Worm (Caenorhabditis elegans) whole organism, L4 larva: Measurements from ENCODE around the gene mop-25.2.

Experiments used
- T26A8.4 ChIP-seq: fragments of 200-800 bp; sonication (Bioruptor generic); IDR thresholded peaks from 2 replicates; pipeline ENCODE4 v1.3.6; 2022; ENCODE audit warnings: missing genetic modification characterization, missing compliant biosample characterization
- Y105C5A.15 ChIP-seq: fragments of 200-800 bp; sonication (Bioruptor generic); IDR thresholded peaks from 2 replicates; pipeline ENCODE4 v1.3.6; 2022; ENCODE audit warnings: missing genetic modification characterization, missing compliant biosample characterization
- Y5F2A.4 ChIP-seq: fragments of 200-800 bp; sonication (Bioruptor generic); optimal IDR thresholded peaks from 2 replicates; lab custom pipeline; 2018; ENCODE audit warnings: mild to moderate bottlenecking, missing genetic modification characterization, missing compliant biosample characterization
- aha-1 ChIP-seq: fragments of 150-350 bp; peaks from one replicate; lab custom pipeline; 2014; ENCODE audit warnings: missing biosample characterization, missing genetic modification characterization
- arid-1 ChIP-seq: fragments of 200-800 bp; sonication (Bioruptor generic); conservative IDR thresholded peaks from 2 replicates; pipeline ENCODE4 v1.3.6; 2022; ENCODE audit warnings: missing genetic modification reagents, missing genetic modification characterization, missing compliant biosample characterization
- ceh-20 ChIP-seq: fragments of 200-800 bp; sonication (Bioruptor generic); IDR thresholded peaks from 2 replicates; pipeline ENCODE4 v1.3.6; 2022; ENCODE audit warnings: missing genetic modification reagents, missing genetic modification characterization, missing compliant biosample characterization
- ceh-32 ChIP-seq: sonication (generic microtip); optimal IDR thresholded peaks from 2 replicates; lab custom pipeline; 2016; ENCODE audit warnings: mild to moderate bottlenecking, missing genetic modification characterization, missing compliant biosample characterization; ENCODE audit not compliant: poor library complexity
- daf-16 ChIP-seq, 3 experiments: sonication (generic microtip); optimal IDR thresholded peaks; 2 replicates each; lab custom pipeline; 2016 to 2017; ENCODE audit warnings: missing genetic modification characterization in 3 of 3, missing genetic modification reagents in 3 of 3, mild to moderate bottlenecking in 2 of 3, missing compliant biosample characterization in 2 of 3, missing biosample characterization in 1 of 3, moderate library complexity in 1 of 3
- daf-19 ChIP-seq: fragments of 200-800 bp; sonication (Bioruptor generic); conservative IDR thresholded peaks from 2 replicates; pipeline ENCODE4 v1.3.6; 2022; ENCODE audit warnings: missing genetic modification characterization, missing compliant biosample characterization
- dmd-6 ChIP-seq: fragments of 200-800 bp; sonication (Bioruptor generic); IDR thresholded peaks from 2 replicates; pipeline ENCODE4 v1.3.6; 2022; ENCODE audit warnings: missing genetic modification reagents, missing genetic modification characterization, missing compliant biosample characterization
- dpl-1 ChIP-seq: fragments of 150-350 bp; optimal IDR thresholded peaks from 2 replicates; lab custom pipeline; 2014; ENCODE audit warnings: missing biosample characterization, missing genetic modification reagents, missing genetic modification characterization
- duxl-1 ChIP-seq: sonication (generic microtip); optimal IDR thresholded peaks from 2 replicates; lab custom pipeline; 2016; ENCODE audit warnings: mild to moderate bottlenecking, missing genetic modification characterization, moderate library complexity, missing compliant biosample characterization; ENCODE audit not compliant: poor library complexity
- dve-1 ChIP-seq: sonication (generic microtip); optimal IDR thresholded peaks from 2 replicates; lab custom pipeline; 2017; ENCODE audit warnings: antibody characterized with exemption, mild to moderate bottlenecking, missing genetic modification characterization, missing compliant biosample characterization; ENCODE audit not compliant: insufficient read depth
- egl-43 ChIP-seq: fragments of 200-800 bp; sonication (Bioruptor generic); IDR thresholded peaks from 2 replicates; pipeline ENCODE4 v1.3.6; 2022; ENCODE audit warnings: missing genetic modification reagents, missing genetic modification characterization, missing compliant biosample characterization
- gei-8 ChIP-seq: fragments of 200-800 bp; sonication (Bioruptor generic); optimal IDR thresholded peaks from 2 replicates; lab custom pipeline; 2018; ENCODE audit warnings: mild to moderate bottlenecking, missing genetic modification characterization, missing compliant biosample characterization
- hlh-11 ChIP-seq: fragments of 200-800 bp; sonication (Bioruptor generic); optimal IDR thresholded peaks from 2 replicates; lab custom pipeline; 2018; ENCODE audit warnings: mild to moderate bottlenecking, missing genetic modification characterization, missing compliant biosample characterization
- hlh-30 ChIP-seq: sonication (generic microtip); optimal IDR thresholded peaks from 2 replicates; lab custom pipeline; 2017; ENCODE audit warnings: antibody characterized with exemption, mild to moderate bottlenecking, missing genetic modification characterization, missing compliant biosample characterization; ENCODE audit not compliant: insufficient read depth
- hmg-1.1 ChIP-seq: fragments of 200-800 bp; sonication (Bioruptor generic); IDR thresholded peaks from 2 replicates; pipeline ENCODE4 v1.3.6; 2022; ENCODE audit warnings: missing genetic modification reagents, missing genetic modification characterization, missing compliant biosample characterization
- jun-1 ChIP-seq: fragments of 150-350 bp; optimal IDR thresholded peaks from 2 replicates; lab custom pipeline; 2014; ENCODE audit warnings: missing biosample characterization, missing genetic modification reagents, missing genetic modification characterization
- lin-1 ChIP-seq: fragments of 200-800 bp; sonication (Bioruptor generic); IDR thresholded peaks from 2 replicates; pipeline ENCODE4 v1.3.6; 2022; ENCODE audit warnings: missing genetic modification reagents, missing genetic modification characterization, missing compliant biosample characterization
- lin-13 ChIP-seq: fragments of 150-350 bp; optimal IDR thresholded peaks from 2 replicates; lab custom pipeline; 2014; ENCODE audit warnings: missing biosample characterization, missing genetic modification reagents, missing genetic modification characterization
- lin-15B ChIP-seq: fragments of 150-350 bp; sonication (generic microtip); optimal IDR thresholded peaks from 3 replicates; lab custom pipeline; 2014; ENCODE audit warnings: missing biosample characterization, missing genetic modification characterization
- lsy-2 ChIP-seq, 2 experiments: fragments of 150-350 bp in 1 of 2; sonication (generic microtip) in 1 of 2; optimal IDR thresholded peaks; 2 replicates each; lab custom pipeline; 2014 to 2017; ENCODE audit warnings: missing biosample characterization in 2 of 2, missing genetic modification characterization in 2 of 2
- mdl-1 ChIP-seq, 2 experiments: fragments of 150-350 bp in 1 of 2; sonication (generic microtip) in 1 of 2; optimal IDR thresholded peaks; 2 replicates each; lab custom pipeline; 2014 to 2017; ENCODE audit warnings: missing biosample characterization in 2 of 2, missing genetic modification characterization in 2 of 2
- mdt-29 ChIP-seq: fragments of 200-800 bp; sonication (Bioruptor generic); IDR thresholded peaks from 2 replicates; pipeline ENCODE4 v1.3.6; 2022; ENCODE audit warnings: missing genetic modification reagents, missing genetic modification characterization, missing compliant biosample characterization
- mep-1 ChIP-seq: fragments of 150-350 bp; sonication (generic microtip); optimal IDR thresholded peaks from 3 replicates; lab custom pipeline; 2014; ENCODE audit warnings: missing biosample characterization, missing genetic modification characterization
- mxl-2 ChIP-seq: fragments of 200-800 bp; sonication (Bioruptor generic); conservative IDR thresholded peaks from 2 replicates; pipeline ENCODE4 v1.3.6; 2022; ENCODE audit warnings: missing genetic modification reagents, missing genetic modification characterization, missing compliant biosample characterization
- mxl-3 ChIP-seq: fragments of 200-800 bp; sonication (Bioruptor generic); optimal IDR thresholded peaks from 2 replicates; lab custom pipeline; 2018; ENCODE audit warnings: mild to moderate bottlenecking, missing genetic modification characterization, missing compliant biosample characterization
- nhr-10 ChIP-seq: fragments of 150-350 bp; optimal IDR thresholded peaks from 2 replicates; lab custom pipeline; 2014; ENCODE audit warnings: missing biosample characterization, missing genetic modification characterization
- nhr-102 ChIP-seq: sonication (generic microtip); optimal IDR thresholded peaks from 2 replicates; lab custom pipeline; 2016; ENCODE audit warnings: mild to moderate bottlenecking, missing genetic modification characterization, moderate library complexity, missing compliant biosample characterization
- nhr-28 ChIP-seq: fragments of 150-350 bp; optimal IDR thresholded peaks from 2 replicates; lab custom pipeline; 2014; ENCODE audit warnings: missing biosample characterization, missing genetic modification characterization
- nhr-42 ChIP-seq: fragments of 200-800 bp; sonication (Bioruptor generic); IDR thresholded peaks from 2 replicates; pipeline ENCODE4 v1.3.6; 2022; ENCODE audit warnings: missing genetic modification characterization, missing compliant biosample characterization
- nhr-48 ChIP-seq: sonication (generic microtip); optimal IDR thresholded peaks from 2 replicates; lab custom pipeline; 2016; ENCODE audit warnings: mild to moderate bottlenecking, missing genetic modification characterization, missing compliant biosample characterization
- nhr-77 ChIP-seq: fragments of 150-350 bp; optimal IDR thresholded peaks from 2 replicates; lab custom pipeline; 2014; ENCODE audit warnings: missing biosample characterization, missing genetic modification characterization
- pha-4 ChIP-seq, 2 experiments: fragments of 150-350 bp in 1 of 2; fragments of 200-800 bp in 1 of 2; sonication (Bioruptor generic) in 1 of 2; IDR thresholded peaks in 1 of 2; optimal IDR thresholded peaks in 1 of 2; 2 replicates each; pipeline versions ENCODE4 v1.3.6 to Lab custom; 2014 to 2022; ENCODE audit warnings: missing genetic modification characterization in 2 of 2, missing genetic modification reagents in 2 of 2, missing biosample characterization in 1 of 2, missing compliant biosample characterization in 1 of 2
- php-3 ChIP-seq: fragments of 200-800 bp; sonication (Bioruptor generic); IDR thresholded peaks from 2 replicates; pipeline ENCODE4 v1.3.6; 2022; ENCODE audit warnings: missing genetic modification reagents, missing genetic modification characterization, missing compliant biosample characterization
- pqm-1 ChIP-seq: sonication (generic microtip); optimal IDR thresholded peaks from 2 replicates; lab custom pipeline; 2017; ENCODE audit warnings: missing biosample characterization, missing genetic modification characterization
- snpc-1.2 ChIP-seq: fragments of 200-800 bp; sonication (Bioruptor generic); IDR thresholded peaks from 2 replicates; pipeline ENCODE4 v1.3.6; 2022; ENCODE audit warnings: missing genetic modification reagents, missing genetic modification characterization, missing compliant biosample characterization
- snpc-4 ChIP-seq: fragments of 150-350 bp; optimal IDR thresholded peaks from 2 replicates; lab custom pipeline; 2014; ENCODE audit warnings: missing biosample characterization, missing genetic modification characterization
- tra-1 ChIP-seq: fragments of 200-800 bp; sonication (Bioruptor generic); IDR thresholded peaks from 2 replicates; pipeline ENCODE4 v1.3.6; 2022; ENCODE audit warnings: missing genetic modification reagents, missing genetic modification characterization, missing compliant biosample characterization
- unc-130 ChIP-seq: sonication (generic microtip); optimal IDR thresholded peaks from 2 replicates; lab custom pipeline; 2016; ENCODE audit warnings: missing genetic modification reagents, missing genetic modification characterization, missing compliant biosample characterization
- unc-39 ChIP-seq: sonication (generic microtip); optimal IDR thresholded peaks from 2 replicates; lab custom pipeline; 2017; ENCODE audit warnings: missing biosample characterization, missing genetic modification characterization
- vab-7 ChIP-seq: fragments of 200-800 bp; sonication (Bioruptor generic); IDR thresholded peaks from 2 replicates; pipeline ENCODE4 v1.3.6; 2022; ENCODE audit warnings: missing genetic modification reagents, missing genetic modification characterization, missing compliant biosample characterization
- zag-1 ChIP-seq: fragments of 150-350 bp; optimal IDR thresholded peaks from 2 replicates; lab custom pipeline; 2014; ENCODE audit warnings: missing biosample characterization, missing genetic modification characterization
- zfp-3 ChIP-seq: fragments of 200-800 bp; sonication (Bioruptor generic); conservative IDR thresholded peaks from 2 replicates; pipeline ENCODE4 v1.3.6; 2022; ENCODE audit warnings: missing genetic modification reagents, missing genetic modification characterization, missing compliant biosample characterization

Gene mop-25.2

DNA sequence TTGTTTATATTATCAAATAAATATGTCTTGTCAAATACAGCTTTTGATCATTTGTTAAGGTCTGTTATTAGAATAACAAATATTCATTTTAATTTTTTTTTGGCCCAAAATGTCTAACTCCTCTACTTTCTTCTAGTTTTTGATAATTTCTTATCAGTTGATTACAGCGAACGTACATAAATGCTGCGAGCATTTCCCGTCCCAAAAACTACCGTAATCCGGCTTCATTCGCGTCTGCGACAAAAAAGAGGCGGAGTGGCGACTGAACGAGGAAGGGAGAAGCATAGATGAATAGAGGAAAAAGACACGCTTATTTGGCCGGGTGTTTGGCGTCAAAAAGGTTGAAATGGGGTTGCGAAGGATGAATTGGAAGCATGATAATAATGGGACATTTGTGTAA is 37.1 kb upstream of the mop-25.2 start:
- TF ChIP-seq tra-1, result 0 out of 2 replicates have a peak, but pooled peaks have one; percentile 48
- peak; percentile 60 for TF ChIP-seq nhr-28 (tag; lab: Kevin White, UChicago)
- TF ChIP-seq hlh-11 (tag; lab: Kevin White, UChicago), result peak; percentile 80
- peak in 1 of 2 experiments; percentile 46 for TF ChIP-seq mdl-1 (tag; optimal IDR thresholded peaks at IDR 0.05; lab: Kevin White, UChicago)
- no peak for TF ChIP-seq daf-19
- peak; percentile 29 for TF ChIP-seq nhr-102 (tag; lab: Kevin White, UChicago)
- peak; percentile 52 for TF ChIP-seq nhr-10 (tag; lab: Kevin White, UChicago)
- no peak for TF ChIP-seq dpl-1 (GFP tag; lab: Kevin White, UChicago)
- TF ChIP-seq jun-1 (tag; lab: Kevin White, UChicago), result no peak
- TF ChIP-seq hmg-1.1 (GFP tag; lab: Robert Waterston, UW), result 0 out of 2 replicates have a peak, but pooled peaks have one; percentile 21
- no peak for TF ChIP-seq vab-7 (GFP tag; lab: Robert Waterston, UW)
- peak; percentile 39 for TF ChIP-seq nhr-77
- TF ChIP-seq lsy-2 (tag; optimal IDR thresholded peaks at IDR 0.05; lab: Kevin White, UChicago), result peak in 1 of 2 experiments; percentile 81
- peak; percentile 90 for TF ChIP-seq pqm-1 (tag; lab: Kevin White, UChicago)
- TF ChIP-seq dmd-6 (GFP tag; lab: Robert Waterston, UW), result peak; percentile 73
- no peak for TF ChIP-seq Y105C5A.15 (GFP tag; lab: Robert Waterston, UW)
- no peak for TF ChIP-seq nhr-48 (tag; lab: Kevin White, UChicago)
- TF ChIP-seq mxl-3 (GFP tag; lab: Kevin White, UChicago), result peak; percentile 22
- peak; percentile 68 for TF ChIP-seq aha-1 (tag; lab: Kevin White, UChicago)
- peak; percentile 88 for TF ChIP-seq dve-1 (tag; lab: Kevin White, UChicago)
- TF ChIP-seq daf-16 (GFP tag; optimal IDR thresholded peaks at IDR 0.05; lab: Kevin White, UChicago), result peak in 1 of 2 experiments; percentile 24
- TF ChIP-seq daf-16 (tag; optimal IDR thresholded peaks at IDR 0.05; lab: Kevin White, UChicago), result peak; percentile 87
- peak; percentile 14 for TF ChIP-seq hlh-30 (tag; lab: Kevin White, UChicago)

DNA sequence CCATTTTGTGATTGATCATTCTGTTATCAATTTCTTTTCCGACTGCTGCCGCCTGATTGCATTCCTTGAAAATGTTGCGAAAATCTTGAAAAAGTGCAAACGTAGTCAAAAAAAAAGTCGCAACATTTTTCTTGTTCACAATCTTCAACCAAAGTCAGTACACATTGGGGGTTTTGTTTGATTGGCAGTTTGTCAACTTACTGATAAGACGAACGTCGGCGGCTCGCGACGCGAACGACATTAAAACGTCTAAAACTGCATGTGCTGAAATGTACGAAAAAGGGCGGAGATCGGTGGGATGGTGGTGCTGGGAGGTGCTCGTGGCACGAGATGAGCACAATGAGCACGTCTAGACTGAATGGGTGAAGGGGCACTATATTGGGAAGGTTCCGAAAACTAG is 35.3 kb upstream of the mop-25.2 start:
- peak; percentile 31 for TF ChIP-seq mep-1 (tag; lab: Kevin White, UChicago)
- TF ChIP-seq egl-43 (GFP tag; lab: Robert Waterston, UW), result peak; percentile 61; the same call in 1 of the 2 replicates
- TF ChIP-seq tra-1, result peak; percentile 90
- peak; percentile 62 for TF ChIP-seq nhr-28 (tag; lab: Kevin White, UChicago)
- TF ChIP-seq gei-8, result peak; percentile 56
- 0 out of 2 replicates have a peak, but pooled peaks have one; percentile 25 for TF ChIP-seq zfp-3 (GFP tag; lab: Robert Waterston, UW)
- TF ChIP-seq mxl-2, result 0 out of 2 replicates have a peak, but pooled peaks have one; percentile 2
- TF ChIP-seq T26A8.4 (GFP tag; lab: Robert Waterston, UW), result peak; percentile 62
- peak; percentile 26 to 57 for TF ChIP-seq lsy-2 (tag; optimal IDR thresholded peaks at IDR 0.05; lab: Kevin White, UChicago)
- no peak for TF ChIP-seq ceh-20 (GFP tag; lab: Robert Waterston, UW)
- TF ChIP-seq Y5F2A.4 (GFP tag; lab: Kevin White, UChicago), result no peak
- TF ChIP-seq lin-1 (GFP tag; lab: Robert Waterston, UW), result peak; percentile 83; the same call in 1 of the 2 replicates
- TF ChIP-seq snpc-1.2 (GFP tag; lab: Robert Waterston, UW), result 0 out of 2 replicates have a peak, but pooled peaks have one; percentile 13
- no peak for TF ChIP-seq ceh-32 (tag; lab: Kevin White, UChicago)
- 0 out of 2 replicates have a peak, but pooled peaks have one; percentile 36 for TF ChIP-seq pha-4 (GFP tag; IDR thresholded peaks at IDR 0.05; lab: Robert Waterston, UW)
- TF ChIP-seq pha-4 (tag; optimal IDR thresholded peaks at IDR 0.05; lab: Kevin White, UChicago), result no peak
- no peak for TF ChIP-seq unc-130 (GFP tag; lab: Kevin White, UChicago)
- no peak for TF ChIP-seq unc-39 (tag; lab: Kevin White, UChicago)
- TF ChIP-seq lin-15B (tag; lab: Kevin White, UChicago), result no peak
- no peak for TF ChIP-seq snpc-4 (tag; lab: Kevin White, UChicago)
- peak; percentile 61 for TF ChIP-seq mxl-3 (GFP tag; lab: Kevin White, UChicago)
- no peak for TF ChIP-seq lin-13 (GFP tag; lab: Kevin White, UChicago)
- peak; percentile 63 for TF ChIP-seq nhr-102 (tag; lab: Kevin White, UChicago)
- peak; percentile 92 for TF ChIP-seq php-3 (GFP tag; lab: Robert Waterston, UW)
- no peak for TF ChIP-seq zag-1 (tag; lab: Kevin White, UChicago)
- TF ChIP-seq duxl-1 (tag; lab: Kevin White, UChicago), result no peak
- peak in 1 of 2 experiments; percentile 63 for TF ChIP-seq daf-16 (GFP tag; optimal IDR thresholded peaks at IDR 0.05; lab: Kevin White, UChicago)
- TF ChIP-seq daf-16 (tag; optimal IDR thresholded peaks at IDR 0.05; lab: Kevin White, UChicago), result peak; percentile 66
- TF ChIP-seq mdt-29 (GFP tag; lab: Robert Waterston, UW), result no peak
- peak; percentile 14 for TF ChIP-seq nhr-48 (tag; lab: Kevin White, UChicago)
- 0 out of 2 replicates have a peak, but pooled peaks have one; percentile 7 for TF ChIP-seq arid-1 (GFP tag; lab: Robert Waterston, UW)
- TF ChIP-seq nhr-42, result 0 out of 2 replicates have a peak, but pooled peaks have one; percentile 45
- TF ChIP-seq pqm-1 (tag; lab: Kevin White, UChicago), result peak; percentile 86
